Worm (Caenorhabditis elegans) whole organism, young adult: Measurements from ENCODE around the gene cutl-16.

Source experiments
- B0261.1 ChIP-seq: sonication (generic microtip); optimal IDR thresholded peaks from 2 replicates; lab custom pipeline; 2016; ENCODE audit warnings: mild to moderate bottlenecking, missing genetic modification characterization, moderate library complexity, missing compliant biosample characterization
- T07F8.4 ChIP-seq: sonication (generic microtip); optimal IDR thresholded peaks from 2 replicates; lab custom pipeline; 2016; ENCODE audit warnings: mild to moderate bottlenecking, missing genetic modification characterization, moderate library complexity, missing compliant biosample characterization
- ama-1 ChIP-seq, 3 experiments: fragments of 150-350 bp in 1 of 3; sonication (generic microtip) in 2 of 3; optimal IDR thresholded peaks; 2 replicates each; lab custom pipeline; 2014 to 2018; ENCODE audit warnings: missing biosample characterization in 2 of 3, missing genetic modification characterization in 2 of 3, missing genetic modification reagents in 2 of 3
- ceh-91 ChIP-seq: fragments of 200-800 bp; sonication (Bioruptor generic); IDR thresholded peaks from 2 replicates; pipeline ENCODE4 v1.3.6; 2022; ENCODE audit warnings: missing genetic modification reagents, missing genetic modification characterization, missing compliant biosample characterization
- dpff-1 ChIP-seq: sonication (generic microtip); optimal IDR thresholded peaks from 2 replicates; lab custom pipeline; 2017; ENCODE audit warnings: mild to moderate bottlenecking, missing genetic modification characterization, missing compliant biosample characterization
- let-607 ChIP-seq, 2 experiments: fragments of 200-800 bp in 1 of 2; sonication (Bioruptor generic) in 1 of 2; sonication (generic microtip) in 1 of 2; optimal IDR thresholded peaks; 2 replicates each; lab custom pipeline; 2016 to 2018; ENCODE audit warnings: mild to moderate bottlenecking in 2 of 2, missing compliant biosample characterization in 2 of 2, missing genetic modification characterization in 2 of 2, moderate library complexity in 2 of 2, missing genotype in 1 of 2
- lin-26 ChIP-seq: fragments of 200-800 bp; sonication (Bioruptor generic); IDR thresholded peaks from 2 replicates; pipeline ENCODE4 v1.3.6; 2022; ENCODE audit warnings: missing genetic modification reagents, missing genetic modification characterization, missing compliant biosample characterization
- lin-54 ChIP-seq: fragments of 200-800 bp; sonication (Bioruptor generic); optimal IDR thresholded peaks from 2 replicates; lab custom pipeline; 2018; ENCODE audit warnings: mild to moderate bottlenecking, missing genetic modification characterization, missing compliant biosample characterization
- lsl-1 ChIP-seq: fragments of 200-800 bp; sonication (Bioruptor generic); optimal IDR thresholded peaks from 2 replicates; lab custom pipeline; 2018; ENCODE audit warnings: mild to moderate bottlenecking, missing genetic modification characterization, moderate library complexity, missing compliant biosample characterization
- madf-3 ChIP-seq: fragments of 200-800 bp; sonication (Bioruptor generic); IDR thresholded peaks from 2 replicates; pipeline ENCODE4 v1.3.6; 2022; ENCODE audit warnings: missing genetic modification reagents, missing genetic modification characterization, missing compliant biosample characterization
- mcd-1 ChIP-seq: fragments of 200-800 bp; sonication (Bioruptor generic); IDR thresholded peaks from 2 replicates; pipeline ENCODE4 v1.3.6; 2022; ENCODE audit warnings: missing genetic modification reagents, missing genetic modification characterization, missing compliant biosample characterization
- nhr-80 ChIP-seq: sonication (generic microtip); optimal IDR thresholded peaks from 2 replicates; lab custom pipeline; 2016; ENCODE audit warnings: missing genetic modification characterization, missing compliant biosample characterization
- pha-4 ChIP-seq: fragments of 150-350 bp; sonication (generic microtip); optimal IDR thresholded peaks from 2 replicates; lab custom pipeline; 2014; ENCODE audit warnings: missing biosample characterization, missing genetic modification reagents, missing genetic modification characterization
- ztf-26 ChIP-seq: sonication (generic microtip); optimal IDR thresholded peaks from 2 replicates; lab custom pipeline; 2017; ENCODE audit warnings: missing genetic modification characterization, missing compliant biosample characterization

DNA sequence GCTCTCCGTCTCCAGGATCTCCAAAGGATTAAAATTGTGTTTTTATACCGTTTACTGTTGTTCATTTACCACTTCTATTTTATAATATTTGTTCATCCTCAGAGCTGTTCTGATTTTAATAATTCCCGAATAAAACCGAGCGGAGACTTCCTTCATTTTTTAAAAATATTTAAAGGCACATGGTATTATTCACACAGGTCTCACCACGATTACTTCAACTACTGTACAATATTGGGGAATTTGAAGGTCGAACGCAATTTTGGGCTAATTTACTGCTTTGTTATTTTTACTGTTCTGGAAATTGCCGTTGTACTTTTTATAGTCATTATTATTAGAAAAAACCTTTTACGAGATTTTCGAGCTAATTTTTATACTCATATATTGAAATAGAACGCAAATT, 50.0 kb downstream of the cutl-16 start:
- TF ChIP-seq pha-4 (tag; lab: Kevin White, UChicago) (no peak), let-607 (tag; optimal IDR thresholded peaks at IDR 0.05; lab: Kevin White, UChicago) (no peak), B0261.1 (tag; lab: Kevin White, UChicago) (no peak), mcd-1 (GFP tag; lab: Robert Waterston, UW) (no peak), ceh-91 (GFP tag; lab: Robert Waterston, UW) (peak; percentile 56), ama-1 (optimal IDR thresholded peaks at IDR 0.05; lab: Kevin White, UChicago) (no peak), ama-1 (GFP tag; optimal IDR thresholded peaks at IDR 0.05; lab: Kevin White, UChicago) (peak in 1 of 2 experiments; percentile 69), madf-3 (GFP tag; lab: Robert Waterston, UW) (peak; percentile 86), lin-54 (GFP tag; lab: Kevin White, UChicago) (peak; percentile 69), lsl-1 (GFP tag; lab: Kevin White, UChicago) (peak; percentile 79), dpff-1 (tag; lab: Kevin White, UChicago) (no peak), lin-26 (GFP tag; lab: Robert Waterston, UW) (peak; percentile 73), nhr-80 (no peak), T07F8.4 (peak; percentile 6), ztf-26 (tag; lab: Kevin White, UChicago) (no peak)
